Worm (Caenorhabditis elegans) whole organism, L1 larva: ENCODE measurements around the gene Y82E9BL.12.

ENCODE experiments used
- ama-1 ChIP-seq: fragments of 150-350 bp; optimal IDR thresholded peaks from 2 replicates; lab custom pipeline; 2014
- ceh-8 ChIP-seq: fragments of 200-800 bp; sonication (Bioruptor generic); optimal IDR thresholded peaks from 2 replicates; lab custom pipeline; 2018; ENCODE audit warnings: mild to moderate bottlenecking, missing genetic modification characterization, moderate library complexity, missing compliant biosample characterization
- efl-1 ChIP-seq, 4 experiments: fragments of 150-350 bp; optimal IDR thresholded peaks in 3 of 4; peaks in 1 of 4; 1 replicate in 1 of 4; 2 replicates in 3 of 4; lab custom pipeline; 2014; ENCODE audit warnings: missing biosample characterization in 2 of 4, missing genetic modification characterization in 2 of 4, missing genetic modification reagents in 2 of 4
- fkh-10 ChIP-seq: sonication (generic microtip); optimal IDR thresholded peaks from 2 replicates; lab custom pipeline; 2017; ENCODE audit warnings: missing biosample characterization, missing genetic modification reagents, missing genetic modification characterization
- fkh-8 ChIP-seq: sonication (generic microtip); optimal IDR thresholded peaks from 2 replicates; lab custom pipeline; 2016; ENCODE audit warnings: mild to moderate bottlenecking, missing genetic modification characterization, missing compliant biosample characterization
- lin-14 ChIP-seq: fragments of 200-800 bp; sonication (Bioruptor generic); optimal IDR thresholded peaks from 2 replicates; lab custom pipeline; 2018; ENCODE audit warnings: mild to moderate bottlenecking, missing genetic modification characterization, moderate library complexity, missing compliant biosample characterization
- lsy-2 ChIP-seq, 2 experiments: fragments of 150-350 bp; optimal IDR thresholded peaks; 2 replicates each; lab custom pipeline; 2014; ENCODE audit warnings: missing biosample characterization in 2 of 2, missing genetic modification characterization in 2 of 2
- nhr-237 ChIP-seq: fragments of 150-350 bp; optimal IDR thresholded peaks from 2 replicates; lab custom pipeline; 2014; ENCODE audit warnings: missing biosample characterization, missing genetic modification characterization
- nhr-76 ChIP-seq: sonication (generic microtip); optimal IDR thresholded peaks from 2 replicates; lab custom pipeline; 2017; ENCODE audit warnings: missing biosample characterization, missing genetic modification characterization
- zag-1 ChIP-seq: fragments of 150-350 bp; optimal IDR thresholded peaks from 2 replicates; lab custom pipeline; 2014; ENCODE audit warnings: missing biosample characterization, missing genetic modification characterization
- zip-4 ChIP-seq: fragments of 200-800 bp; sonication (Bioruptor generic); optimal IDR thresholded peaks from 2 replicates; lab custom pipeline; 2018; ENCODE audit warnings: mild to moderate bottlenecking, missing genetic modification characterization, moderate library complexity, missing compliant biosample characterization
- ztf-11 ChIP-seq, 2 experiments: sonication (generic microtip); optimal IDR thresholded peaks; 2 replicates each; lab custom pipeline; 2016 to 2017; ENCODE audit warnings: missing genetic modification characterization in 2 of 2, missing biosample characterization in 1 of 2, missing compliant biosample characterization in 1 of 2

DNA sequence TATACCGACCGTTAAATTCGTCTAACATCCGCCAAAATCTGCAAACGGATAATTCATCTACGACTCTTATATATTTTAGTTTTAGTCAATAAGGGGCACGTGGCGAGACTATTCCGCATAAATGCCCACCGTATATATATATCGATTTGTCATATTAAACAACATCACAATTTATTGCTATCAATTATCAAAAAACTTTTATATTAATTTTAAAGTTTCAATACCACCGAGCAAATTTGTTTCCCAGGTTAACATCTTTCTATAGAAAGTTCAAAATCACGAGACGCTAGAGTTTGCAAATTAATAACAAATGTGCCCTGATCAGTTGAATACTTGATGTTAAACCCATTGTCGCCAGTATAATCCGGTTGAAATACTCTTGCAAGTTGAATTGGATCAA is 38.6 kb downstream of the Y82E9BL.12 start, which contains the start of gene Y82E9BL.5:
- no peak for TF ChIP-seq ama-1 (lab: Kevin White, UChicago)
- TF ChIP-seq nhr-237 (tag; lab: Kevin White, UChicago): no peak
- no peak for TF ChIP-seq lin-14 (GFP tag; lab: Kevin White, UChicago)
- no peak for TF ChIP-seq fkh-8 (tag; lab: Kevin White, UChicago)
- no peak for TF ChIP-seq ceh-8
- TF ChIP-seq ztf-11 (tag; optimal IDR thresholded peaks at IDR 0.05; lab: Kevin White, UChicago): no peak
- no peak for TF ChIP-seq zag-1 (tag; lab: Kevin White, UChicago)
- TF ChIP-seq efl-1 (optimal IDR thresholded peaks at IDR 0.05; lab: Kevin White, UChicago): no peak
- TF ChIP-seq efl-1 (GFP tag; optimal IDR thresholded peaks at IDR 0.05 in 1 of 2; lab: Kevin White, UChicago): no peak
- no peak for TF ChIP-seq zip-4 (GFP tag; lab: Kevin White, UChicago)
- TF ChIP-seq lsy-2 (tag; optimal IDR thresholded peaks at IDR 0.05; lab: Kevin White, UChicago): no peak
- no peak for TF ChIP-seq fkh-10 (GFP tag; lab: Kevin White, UChicago)
- no peak for TF ChIP-seq nhr-76 (tag; lab: Kevin White, UChicago)
